Worm (Caenorhabditis elegans) whole organism, L4/young adult: Measurements from ENCODE around the gene pcyt-1.

ENCODE experiments used
- dao-5 ChIP-seq: sonication (generic microtip); optimal IDR thresholded peaks from 2 replicates; lab custom pipeline; 2016; ENCODE audit warnings: missing genotype, missing genetic modification characterization, moderate library complexity, missing compliant biosample characterization
- him-1 ChIP-seq: sonication (generic microtip); optimal IDR thresholded peaks from 2 replicates; lab custom pipeline; 2016; ENCODE audit warnings: missing genotype, missing genetic modification reagents, missing genetic modification characterization, missing compliant biosample characterization

DNA sequence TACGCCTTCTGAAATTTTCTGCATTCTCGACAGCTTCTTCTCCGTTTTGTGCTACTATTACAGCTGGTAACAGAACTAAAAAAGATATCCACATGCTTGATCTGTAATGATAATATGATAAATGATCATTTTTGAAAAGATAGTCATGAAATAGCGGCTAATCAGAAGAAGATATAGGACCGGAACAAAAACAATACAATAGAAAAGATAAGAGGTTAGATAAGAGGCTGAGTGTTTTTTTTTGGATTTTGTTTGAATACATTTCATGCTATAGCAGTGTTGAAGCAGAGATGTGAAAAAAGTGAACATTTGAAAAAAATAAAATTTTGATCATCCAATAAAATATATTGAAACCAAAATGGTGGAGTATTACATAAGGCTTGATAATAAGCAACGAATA lies 17.8 kb upstream of the pcyt-1 start, which contains the start of gene F46C8.8:
- TF ChIP-seq dao-5 (tag; lab: Kevin White, UChicago) = no peak
- no peak for TF ChIP-seq him-1
